Worm (Caenorhabditis elegans) whole organism, young adult: ENCODE results near the gene nhr-45.

Experiments
- F33H1.4 ChIP-seq: fragments of 200-800 bp; sonication (Bioruptor generic); IDR thresholded peaks from 2 replicates; pipeline ENCODE4 v1.3.6; 2022; ENCODE audit warnings: missing genetic modification reagents, missing genetic modification characterization, missing compliant biosample characterization
- F39B2.1 ChIP-seq: fragments of 200-800 bp; sonication (Bioruptor generic); IDR thresholded peaks from 2 replicates; pipeline ENCODE4 v1.3.6; 2022; ENCODE audit warnings: missing genetic modification reagents, missing genetic modification characterization, missing compliant biosample characterization
- K11D2.4 ChIP-seq: fragments of 200-800 bp; sonication (Bioruptor generic); IDR thresholded peaks from 2 replicates; pipeline ENCODE4 v1.3.6; 2022; ENCODE audit warnings: missing genetic modification reagents, missing genetic modification characterization, missing compliant biosample characterization
- ama-1 ChIP-seq, 3 experiments: fragments of 150-350 bp in 1 of 3; sonication (generic microtip) in 2 of 3; optimal IDR thresholded peaks; 2 replicates each; lab custom pipeline; 2014 to 2018; ENCODE audit warnings: missing biosample characterization in 2 of 3, missing genetic modification characterization in 2 of 3, missing genetic modification reagents in 2 of 3
- attf-6 ChIP-seq: fragments of 200-800 bp; sonication (Bioruptor generic); IDR thresholded peaks from 2 replicates; pipeline ENCODE4 v1.3.6; 2022; ENCODE audit warnings: missing genetic modification reagents, missing genetic modification characterization, missing compliant biosample characterization
- dpl-1 ChIP-seq: fragments of 150-350 bp; optimal IDR thresholded peaks from 2 replicates; lab custom pipeline; 2014; ENCODE audit warnings: missing biosample characterization, missing genetic modification reagents, missing genetic modification characterization
- nfyb-1 ChIP-seq: fragments of 200-800 bp; sonication (Bioruptor generic); IDR thresholded peaks from 2 replicates; pipeline ENCODE4 v1.3.6; 2022; ENCODE audit warnings: missing genetic modification reagents, missing genetic modification characterization, missing compliant biosample characterization
- nhr-120 ChIP-seq: fragments of 200-800 bp; sonication (Bioruptor generic); IDR thresholded peaks from 2 replicates; pipeline ENCODE4 v1.3.6; 2022; ENCODE audit warnings: missing genetic modification characterization, missing compliant biosample characterization
- pha-4 ChIP-seq: fragments of 150-350 bp; sonication (generic microtip); optimal IDR thresholded peaks from 2 replicates; lab custom pipeline; 2014; ENCODE audit warnings: missing biosample characterization, missing genetic modification reagents, missing genetic modification characterization
- ztf-3 ChIP-seq: fragments of 200-800 bp; sonication (Bioruptor generic); optimal IDR thresholded peaks from 2 replicates; lab custom pipeline; 2018; ENCODE audit warnings: mild to moderate bottlenecking, missing genetic modification characterization, missing compliant biosample characterization

DNA sequence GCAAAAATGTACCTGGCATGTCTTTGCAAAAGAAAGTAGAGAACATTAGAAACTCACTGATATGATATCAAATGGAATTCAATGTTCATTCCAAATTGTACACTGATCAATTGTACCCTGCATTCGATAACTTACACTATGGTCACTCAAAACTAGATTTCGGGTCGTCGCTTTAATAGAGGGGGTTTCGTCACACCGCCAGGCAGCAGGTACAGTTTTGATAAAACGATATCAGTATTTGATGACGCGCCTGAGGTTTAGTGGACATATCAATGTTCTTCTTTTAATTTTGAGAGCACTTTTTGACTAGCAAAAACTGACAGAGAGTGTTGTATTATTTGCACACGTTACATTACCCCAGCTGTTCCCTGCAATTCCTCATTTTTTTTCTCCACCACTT lies 24.0 kb downstream of the nhr-45 start:
- no peak for TF ChIP-seq attf-6 (GFP tag; lab: Robert Waterston, UW)
- no peak for TF ChIP-seq ama-1 (optimal IDR thresholded peaks at IDR 0.05; lab: Kevin White, UChicago)
- no peak for TF ChIP-seq ama-1 (GFP tag; optimal IDR thresholded peaks at IDR 0.05; lab: Kevin White, UChicago)
- TF ChIP-seq dpl-1: no peak
- TF ChIP-seq K11D2.4 (GFP tag; lab: Robert Waterston, UW): no peak
- TF ChIP-seq pha-4 (tag; lab: Kevin White, UChicago): no peak
- TF ChIP-seq nfyb-1 (GFP tag; lab: Robert Waterston, UW): no peak
- no peak for TF ChIP-seq F39B2.1 (GFP tag; lab: Robert Waterston, UW)
- no peak for TF ChIP-seq F33H1.4 (GFP tag; lab: Robert Waterston, UW)
- no peak for TF ChIP-seq ztf-3
- no peak for TF ChIP-seq nhr-120
